Worm (Caenorhabditis elegans) whole organism, L3 larva: ENCODE measurements around the gene T04C9.3.
A peak's percentile ranks its signal among the peaks of the same experiment; 100 is the strongest.

ENCODE experiments used
- aly-2 ChIP-seq: fragments of 150-350 bp; optimal IDR thresholded peaks from 2 replicates; lab custom pipeline; 2014; ENCODE audit warnings: missing biosample characterization, missing genetic modification characterization
- ama-1 ChIP-seq: fragments of 150-350 bp; optimal IDR thresholded peaks from 2 replicates; lab custom pipeline; 2018
- ceh-16 ChIP-seq: sonication (generic microtip); optimal IDR thresholded peaks from 2 replicates; lab custom pipeline; 2017; ENCODE audit warnings: missing biosample characterization, missing genetic modification characterization
- ceh-82 ChIP-seq: fragments of 150-350 bp; optimal IDR thresholded peaks from 2 replicates; lab custom pipeline; 2014; ENCODE audit warnings: missing biosample characterization, missing genetic modification characterization
- egl-27 ChIP-seq: sonication (generic microtip); optimal IDR thresholded peaks from 4 replicates; lab custom pipeline; 2017; ENCODE audit warnings: missing biosample characterization, missing genetic modification reagents, missing genetic modification characterization
- elt-2 ChIP-seq: sonication (generic microtip); optimal IDR thresholded peaks from 2 replicates; lab custom pipeline; 2016; ENCODE audit warnings: missing genetic modification reagents, mild to moderate bottlenecking, missing genetic modification characterization, missing compliant biosample characterization
- elt-3 ChIP-seq, 3 experiments: fragments of 150-350 bp in 1 of 3; sonication (generic microtip) in 2 of 3; optimal IDR thresholded peaks; 2 replicates in 2 of 3; 4 replicates in 1 of 3; lab custom pipeline; 2014 to 2017; ENCODE audit warnings: missing biosample characterization in 3 of 3, missing genetic modification characterization in 3 of 3
- eor-1 ChIP-seq, 2 experiments: fragments of 150-350 bp; optimal IDR thresholded peaks; 2 replicates each; lab custom pipeline; 2014 to 2018; ENCODE audit warnings: missing biosample characterization in 2 of 2, missing genetic modification characterization in 2 of 2
- fkh-10 ChIP-seq: sonication (generic microtip); optimal IDR thresholded peaks from 2 replicates; lab custom pipeline; 2017; ENCODE audit warnings: missing biosample characterization, missing genetic modification reagents, missing genetic modification characterization
- fos-1 ChIP-seq: fragments of 150-350 bp; optimal IDR thresholded peaks from 2 replicates; lab custom pipeline; 2014; ENCODE audit warnings: missing biosample characterization, missing genetic modification characterization
- hmg-11 ChIP-seq: sonication (generic microtip); optimal IDR thresholded peaks from 2 replicates; lab custom pipeline; 2016; ENCODE audit warnings: missing genetic modification characterization, missing compliant biosample characterization
- jun-1 ChIP-seq: fragments of 150-350 bp; optimal IDR thresholded peaks from 2 replicates; lab custom pipeline; 2014; ENCODE audit warnings: missing biosample characterization, missing genetic modification reagents, missing genetic modification characterization
- lin-15B ChIP-seq: fragments of 150-350 bp; optimal IDR thresholded peaks from 2 replicates; lab custom pipeline; 2014; ENCODE audit warnings: missing biosample characterization, missing genetic modification characterization
- lin-39 ChIP-seq: fragments of 150-350 bp; optimal IDR thresholded peaks from 2 replicates; lab custom pipeline; 2018; ENCODE audit warnings: missing biosample characterization, missing genetic modification reagents, missing genetic modification characterization
- lsy-12 ChIP-seq: sonication (generic microtip); optimal IDR thresholded peaks from 2 replicates; lab custom pipeline; 2016; ENCODE audit warnings: mild to moderate bottlenecking, missing genetic modification characterization, missing compliant biosample characterization
- mdl-1 ChIP-seq: fragments of 150-350 bp; optimal IDR thresholded peaks from 2 replicates; lab custom pipeline; 2014; ENCODE audit warnings: missing biosample characterization, missing genetic modification characterization
- mml-1 ChIP-seq: fragments of 150-350 bp; sonication (generic microtip); optimal IDR thresholded peaks from 3 replicates; lab custom pipeline; 2014; ENCODE audit warnings: missing biosample characterization, missing genetic modification characterization
- nfya-1 ChIP-seq: sonication (generic microtip); optimal IDR thresholded peaks from 2 replicates; lab custom pipeline; 2017; ENCODE audit warnings: missing genetic modification characterization, mild to moderate bottlenecking, missing compliant biosample characterization, antibody characterized with exemption, moderate library complexity; ENCODE audit not compliant: insufficient read depth
- nhr-23 ChIP-seq: fragments of 150-350 bp; optimal IDR thresholded peaks from 2 replicates; lab custom pipeline; 2014; ENCODE audit warnings: missing biosample characterization, missing genetic modification reagents, missing genetic modification characterization
- nhr-237 ChIP-seq: fragments of 150-350 bp; optimal IDR thresholded peaks from 2 replicates; lab custom pipeline; 2014; ENCODE audit warnings: missing biosample characterization, missing genetic modification characterization
- nhr-25 ChIP-seq: sonication (generic microtip); optimal IDR thresholded peaks from 2 replicates; lab custom pipeline; 2017; ENCODE audit warnings: missing biosample characterization, missing genetic modification characterization
- nhr-43 ChIP-seq: sonication (generic microtip); optimal IDR thresholded peaks from 2 replicates; lab custom pipeline; 2016; ENCODE audit warnings: mild to moderate bottlenecking, missing genetic modification characterization, missing compliant biosample characterization; ENCODE audit not compliant: poor library complexity, severe bottlenecking
- nhr-67 ChIP-seq: fragments of 150-350 bp; optimal IDR thresholded peaks from 2 replicates; lab custom pipeline; 2014; ENCODE audit warnings: missing biosample characterization, missing genetic modification characterization
- nhr-77 ChIP-seq: fragments of 150-350 bp; optimal IDR thresholded peaks from 2 replicates; lab custom pipeline; 2014; ENCODE audit warnings: missing biosample characterization, missing genetic modification characterization
- pha-4 ChIP-seq: fragments of 150-350 bp; optimal IDR thresholded peaks from 2 replicates; lab custom pipeline; 2014; ENCODE audit warnings: missing biosample characterization, missing genetic modification reagents, missing genetic modification characterization
- pqm-1 ChIP-seq: fragments of 150-350 bp; optimal IDR thresholded peaks from 2 replicates; lab custom pipeline; 2017; ENCODE audit warnings: missing biosample characterization, missing genetic modification characterization, inconsistent platforms
- sea-2 ChIP-seq: fragments of 150-350 bp; sonication (generic microtip); optimal IDR thresholded peaks from 4 replicates; lab custom pipeline; 2014; ENCODE audit warnings: missing biosample characterization, missing genetic modification reagents, missing genetic modification characterization
- snpc-4 ChIP-seq: fragments of 150-350 bp; optimal IDR thresholded peaks from 2 replicates; lab custom pipeline; 2014; ENCODE audit warnings: missing biosample characterization, missing genetic modification characterization
- tbx-2 ChIP-seq: sonication (generic microtip); optimal IDR thresholded peaks from 2 replicates; lab custom pipeline; 2016; ENCODE audit warnings: mild to moderate bottlenecking, missing genetic modification characterization, missing compliant biosample characterization
- unc-39 ChIP-seq: sonication (generic microtip); optimal IDR thresholded peaks from 4 replicates; lab custom pipeline; 2017; ENCODE audit warnings: missing biosample characterization, missing genetic modification characterization
- unc-62 ChIP-seq: fragments of 150-350 bp; sonication (generic microtip); optimal IDR thresholded peaks from 4 replicates; lab custom pipeline; 2014; ENCODE audit warnings: missing biosample characterization, missing genetic modification reagents, missing genetic modification characterization
- ztf-4 ChIP-seq: fragments of 150-350 bp; optimal IDR thresholded peaks from 2 replicates; lab custom pipeline; 2014; ENCODE audit warnings: missing biosample characterization, missing genetic modification characterization

Gene T04C9.3

ce11 chrIII:5958172-5958886 lies 27.1 kb upstream of the T04C9.3 start, which contains the start of the genes nono-1 and nop-1:
Gene nono-1, minus strand, starts transcription at chrIII:5958246.
Gene nop-1, plus strand, starts transcription at chrIII:5958722.
- no peak for TF ChIP-seq nhr-237 (tag; lab: Kevin White, UChicago)
- no peak for TF ChIP-seq ceh-16 (tag; lab: Kevin White, UChicago)
- TF ChIP-seq mdl-1 (tag; lab: Kevin White, UChicago): no peak
- no peak for TF ChIP-seq aly-2 (tag; lab: Kevin White, UChicago)
- no peak for TF ChIP-seq ceh-82 (tag; lab: Kevin White, UChicago)
- no peak for TF ChIP-seq fkh-10 (GFP tag; lab: Kevin White, UChicago)
- no peak for TF ChIP-seq lin-39 (tag; lab: Kevin White, UChicago)
- peak; percentile 36 for TF ChIP-seq snpc-4
- no peak for TF ChIP-seq pha-4 (tag; lab: Kevin White, UChicago)
- peak; percentile 84 for TF ChIP-seq nfya-1 (tag; lab: Kevin White, UChicago)
- peak; percentile 1 for TF ChIP-seq hmg-11 (tag; lab: Kevin White, UChicago)
- TF ChIP-seq elt-2 (tag; lab: Kevin White, UChicago): no peak
- TF ChIP-seq pqm-1 (tag; lab: Kevin White, UChicago): no peak
- TF ChIP-seq eor-1 (tag; optimal IDR thresholded peaks at IDR 0.05; lab: Kevin White, UChicago): no peak
- TF ChIP-seq nhr-67: no peak
- TF ChIP-seq sea-2 (GFP tag; lab: Kevin White, UChicago): no peak

ce11 chrIII:5959049-5959448 lies 26.4 kb upstream of the T04C9.3 start:
- TF ChIP-seq pha-4 (tag; lab: Kevin White, UChicago) (peak; percentile 39), nhr-67 (no peak), tbx-2 (tag; lab: Kevin White, UChicago) (no peak), unc-62 (GFP tag; lab: Kevin White, UChicago) (no peak), jun-1 (tag; lab: Kevin White, UChicago) (no peak), hmg-11 (tag; lab: Kevin White, UChicago) (no peak)

ce11 chrIII:5961560-5961959 lies 23.9 kb upstream of the T04C9.3 start:
- TF ChIP-seq mml-1 (tag; lab: Kevin White, UChicago) (no peak), aly-2 (tag; lab: Kevin White, UChicago) (no peak), nhr-23 (no peak), ceh-82 (tag; lab: Kevin White, UChicago) (no peak), nhr-77 (no peak), lin-15B (tag; lab: Kevin White, UChicago) (no peak), nfya-1 (tag; lab: Kevin White, UChicago) (no peak), ama-1 (no peak), unc-39 (tag; lab: Kevin White, UChicago) (no peak), nhr-237 (tag; lab: Kevin White, UChicago) (no peak), fos-1 (tag; lab: Kevin White, UChicago) (no peak), tbx-2 (tag; lab: Kevin White, UChicago) (no peak), elt-3 (tag; optimal IDR thresholded peaks at IDR 0.05; lab: Kevin White, UChicago) (no peak), nhr-25 (tag; lab: Kevin White, UChicago) (no peak), nhr-43 (no peak), egl-27 (no peak), lsy-12 (tag; lab: Kevin White, UChicago) (no peak), eor-1 (tag; optimal IDR thresholded peaks at IDR 0.05; lab: Kevin White, UChicago) (no peak)
- TF ChIP-seq, all 47 proteins: peak for 0

- TF ChIP-seq jun-1 (tag; lab: Kevin White, UChicago): no peak
- no peak for TF ChIP-seq ztf-4
- peak in 1 of 3 experiments; percentile 11 for TF ChIP-seq elt-3 (tag; optimal IDR thresholded peaks at IDR 0.05; lab: Kevin White, UChicago)
- TF ChIP-seq lsy-12 (tag; lab: Kevin White, UChicago): no peak
- TF ChIP-seq fkh-10 (GFP tag; lab: Kevin White, UChicago): no peak
- TF ChIP-seq pha-4 (tag; lab: Kevin White, UChicago): peak; percentile 49
- peak; percentile 54 for TF ChIP-seq elt-2 (tag; lab: Kevin White, UChicago)
- TF ChIP-seq, all 47 proteins: peak for 3
These were observed 21.3 kb upstream of the T04C9.3 start for ce11 chrIII:5964058-5964632.
